Worm (Caenorhabditis elegans): ENCODE results near the gene R05D3.12.

Gene R05D3.12

ce11 chrIII:8358213-8358672 lies 22.5 kb upstream of the R05D3.12 start, which contains the start of the genes R05D3.8 and rfp-1 (continued):
- TF ChIP-seq hrde-1 (tag; optimal IDR thresholded peaks at IDR 0.05; ENCODE audit: borderline replicate concordance) (no peak), ztf-25 (GFP tag; IDR thresholded peaks at IDR 0.05) (no peak), zfh-2 (GFP tag; conservative IDR thresholded peaks at IDR 0.05) (no peak), ama-1 (optimal IDR thresholded peaks at IDR 0.05) (no peak), ama-1 (GFP tag; optimal IDR thresholded peaks at IDR 0.05) (peak in 1 of 2 experiments; percentile 14), C06A6.2 (GFP tag; conservative IDR thresholded peaks at IDR 0.05) (no peak), mcd-1 (GFP tag; IDR thresholded peaks at IDR 0.05) (peak; percentile 50; the same call in 1 of the 2 replicates), attf-5 (GFP tag; optimal IDR thresholded peaks at IDR 0.05) (peak; percentile 71), B0261.1 (tag; optimal IDR thresholded peaks at IDR 0.05) (no peak), T26A5.8 (tag; optimal IDR thresholded peaks at IDR 0.05) (no peak), B0336.3 (GFP tag; IDR thresholded peaks at IDR 0.05) (0 out of 2 replicates have a peak, but pooled peaks have one; percentile 32), egl-44 (GFP tag; IDR thresholded peaks at IDR 0.05) (no peak)

- TF ChIP-seq efl-1 (GFP tag; optimal IDR thresholded peaks at IDR 0.05) (peak; percentile 1), F33H1.4 (GFP tag; IDR thresholded peaks at IDR 0.05) (peak; percentile 55; the same call in 1 of the 2 replicates), ceh-91 (GFP tag; IDR thresholded peaks at IDR 0.05) (peak; percentile 84), snpc-1.3 (tag; optimal IDR thresholded peaks at IDR 0.05; ENCODE audit: insufficient read depth) (no peak), lsl-1 (GFP tag; optimal IDR thresholded peaks at IDR 0.05) (peak; percentile 74), madf-6 (GFP tag; IDR thresholded peaks at IDR 0.05) (peak; percentile 44), gei-17 (GFP tag; optimal IDR thresholded peaks at IDR 0.05) (no peak)
These were observed 17.3 kb upstream of the R05D3.12 start, which contains the start of gene R05D3.3 for ce11 chrIII:8363253-8364061. Gene R05D3.3 (plus strand): TSS chrIII:8364011.

ce11 chrIII:8368619-8369018 lies 12.1 kb upstream of the R05D3.12 start, which contains the start of gene R05D3.9:
Gene R05D3.9 (minus strand): TSS chrIII:8368719.
- TF ChIP-seq F57A8.1 (GFP tag; optimal IDR thresholded peaks at IDR 0.05) (no peak), lsl-1 (GFP tag; optimal IDR thresholded peaks at IDR 0.05) (no peak), madf-10 (tag; optimal IDR thresholded peaks at IDR 0.05) (no peak), Y53G8AR.9 (GFP tag; conservative IDR thresholded peaks at IDR 0.05) (no peak), nhr-80 (tag; optimal IDR thresholded peaks at IDR 0.05) (no peak), Y79H2A.3 (GFP tag; conservative IDR thresholded peaks at IDR 0.05) (no peak), sdz-38 (tag; optimal IDR thresholded peaks at IDR 0.05) (no peak), lin-35 (GFP tag; optimal IDR thresholded peaks at IDR 0.05) (no peak), lsy-27 (tag; optimal IDR thresholded peaks at IDR 0.05; ENCODE audit: borderline replicate concordance, insufficient read depth) (no peak), athp-1 (tag; optimal IDR thresholded peaks at IDR 0.05) (no peak), attf-6 (GFP tag; IDR thresholded peaks at IDR 0.05) (no peak), rec-8 (tag; optimal IDR thresholded peaks at IDR 0.05) (no peak), K12H6.12 (tag; optimal IDR thresholded peaks at IDR 0.05) (no peak), snpc-4 (GFP tag; optimal IDR thresholded peaks at IDR 0.05) (no peak), snpc-4 (tag; optimal IDR thresholded peaks at IDR 0.05) (no peak), zim-3 (tag; optimal IDR thresholded peaks at IDR 0.05) (no peak), Y67H2A.10 (GFP tag; conservative IDR thresholded peaks at IDR 0.05) (no peak), dpff-1 (tag; optimal IDR thresholded peaks at IDR 0.05) (no peak)
